Fruit fly (Drosophila melanogaster) whole organism, embryonic: ENCODE results near the gene CG15414.

Source experiments
- Adf1 ChIP-seq: fragments of 200-800 bp; sonication (Bioruptor generic); IDR thresholded peaks from 2 replicates; pipeline ENCODE4 v1.3.6; 2022; ENCODE audit warnings: missing biosample characterization, missing genetic modification characterization
- Bdp1 ChIP-seq: fragments of 200-800 bp; sonication (Bioruptor generic); optimal IDR thresholded peaks from 3 replicates; lab custom pipeline; 2016; ENCODE audit warnings: missing biosample characterization, missing genetic modification characterization
- CG1233 ChIP-seq: fragments of 200-800 bp; sonication (Bioruptor generic); optimal IDR thresholded peaks from 4 replicates; lab custom pipeline; 2018; ENCODE audit warnings: missing biosample characterization, mild to moderate bottlenecking, missing genetic modification characterization
- CG12942 ChIP-seq: fragments of 200-800 bp; sonication (Bioruptor generic); optimal IDR thresholded peaks from 3 replicates; lab custom pipeline; 2016; ENCODE audit warnings: missing biosample characterization, missing genetic modification characterization
- CG14710 ChIP-seq: fragments of 200-800 bp; sonication (Bioruptor generic); optimal IDR thresholded peaks from 3 replicates; lab custom pipeline; 2019; ENCODE audit warnings: missing biosample characterization, mild to moderate bottlenecking, missing genetic modification characterization, moderate library complexity
- CG15696 ChIP-seq: fragments of 200-800 bp; sonication (Bioruptor generic); optimal IDR thresholded peaks from 2 replicates; lab custom pipeline; 2019; ENCODE audit warnings: missing biosample characterization, mild to moderate bottlenecking, missing genetic modification characterization, moderate library complexity
- CG17612 ChIP-seq: fragments of 200-800 bp; sonication (Bioruptor generic); IDR thresholded peaks from 2 replicates; pipeline ENCODE4 v1.3.6; 2022; ENCODE audit warnings: missing biosample characterization, missing genetic modification characterization
- CG18262 ChIP-seq: fragments of 200-800 bp; optimal IDR thresholded peaks from 3 replicates; lab custom pipeline; 2019; ENCODE audit warnings: missing biosample characterization, mild to moderate bottlenecking, missing genetic modification characterization, moderate library complexity
- CG3281 ChIP-seq: fragments of 200-800 bp; sonication (Bioruptor generic); optimal IDR thresholded peaks from 3 replicates; lab custom pipeline; 2017; ENCODE audit warnings: missing biosample characterization, mild to moderate bottlenecking, missing genetic modification characterization
- CG34224 ChIP-seq: fragments of 200-800 bp; sonication (Bioruptor generic); IDR thresholded peaks from 3 replicates; pipeline ENCODE4 v1.3.6; 2022; ENCODE audit warnings: missing biosample characterization, missing genetic modification characterization; ENCODE audit not compliant: partially characterized antibody
- CG4328 ChIP-seq: fragments of 200-800 bp; sonication (Bioruptor generic); optimal IDR thresholded peaks from 3 replicates; lab custom pipeline; 2017; ENCODE audit warnings: missing biosample characterization, missing genetic modification reagents, missing genetic modification characterization
- CG6765 ChIP-seq: fragments of 200-800 bp; sonication (Bioruptor generic); optimal IDR thresholded peaks from 3 replicates; lab custom pipeline; 2017; ENCODE audit warnings: missing biosample characterization, mild to moderate bottlenecking, missing genetic modification characterization
- CG7357 ChIP-seq: fragments of 200-800 bp; sonication (Bioruptor generic); IDR thresholded peaks from 3 replicates; pipeline ENCODE4 v1.3.6; 2022; ENCODE audit warnings: missing biosample characterization, missing genetic modification characterization
- CG8944 ChIP-seq: fragments of 200-800 bp; sonication (Bioruptor generic); optimal IDR thresholded peaks from 3 replicates; lab custom pipeline; 2016; ENCODE audit warnings: missing biosample characterization, missing genetic modification characterization
- CG9215 ChIP-seq: fragments of 200-800 bp; sonication (Bioruptor generic); IDR thresholded peaks from 2 replicates; pipeline ENCODE4 v1.3.6; 2022; ENCODE audit warnings: missing biosample characterization, missing genetic modification characterization
- Chrac-16 ChIP-seq: fragments of 200-800 bp; sonication (Bioruptor generic); optimal IDR thresholded peaks from 3 replicates; lab custom pipeline; 2016; ENCODE audit warnings: missing biosample characterization, missing genetic modification characterization
- Drgx ChIP-seq: fragments of 200-800 bp; sonication (Bioruptor generic); IDR thresholded peaks from 2 replicates; pipeline ENCODE4 v1.3.6; 2022; ENCODE audit warnings: missing biosample characterization, missing genetic modification characterization
- H2.0 ChIP-seq: fragments of 200-800 bp; sonication (Bioruptor generic); IDR thresholded peaks from 2 replicates; pipeline ENCODE4 v1.3.6; 2022; ENCODE audit warnings: missing biosample characterization, missing genetic modification characterization
- Hsf ChIP-seq: fragments of 200-800 bp; sonication (Bioruptor generic); optimal IDR thresholded peaks from 3 replicates; lab custom pipeline; 2016; ENCODE audit warnings: missing biosample characterization, missing genetic modification characterization
- Jarid2 ChIP-seq: fragments of 200-800 bp; sonication (Bioruptor generic); optimal IDR thresholded peaks from 3 replicates; lab custom pipeline; 2017; ENCODE audit warnings: mild to moderate bottlenecking, missing biosample characterization, missing genetic modification reagents, missing genetic modification characterization
- MTF-1 ChIP-seq: fragments of 200-800 bp; sonication (Bioruptor generic); optimal IDR thresholded peaks from 2 replicates; lab custom pipeline; 2018; ENCODE audit warnings: missing biosample characterization, mild to moderate bottlenecking, missing genetic modification characterization, borderline replicate concordance
- NC2β ChIP-seq: fragments of 200-800 bp; sonication (Bioruptor generic); optimal IDR thresholded peaks from 2 replicates; lab custom pipeline; 2016; ENCODE audit warnings: missing biosample characterization, missing genetic modification characterization
- Nf-YB ChIP-seq: fragments of 200-800 bp; sonication (Bioruptor generic); optimal IDR thresholded peaks from 3 replicates; lab custom pipeline; 2019; ENCODE audit warnings: missing biosample characterization, mild to moderate bottlenecking, missing genetic modification characterization, moderate library complexity
- Nf-YC ChIP-seq: fragments of 200-800 bp; optimal IDR thresholded peaks from 3 replicates; lab custom pipeline; 2019; ENCODE audit warnings: missing biosample characterization, mild to moderate bottlenecking, missing genetic modification characterization, moderate library complexity
- Pdp1 ChIP-seq, 2 experiments: fragments of 200-800 bp; sonication (Bioruptor generic); optimal IDR thresholded peaks; 3 replicates each; lab custom pipeline; 2016; ENCODE audit warnings: missing biosample characterization in 2 of 2, missing genetic modification characterization in 2 of 2, mild to moderate bottlenecking in 1 of 2, moderate library complexity in 1 of 2
- Ptx1 ChIP-seq: fragments of 200-800 bp; sonication (Bioruptor generic); IDR thresholded peaks from 2 replicates; pipeline ENCODE4 v1.3.6; 2022; ENCODE audit warnings: missing biosample characterization, missing genetic modification characterization
- bab2 ChIP-seq: fragments of 200-800 bp; sonication (Bioruptor generic); optimal IDR thresholded peaks from 2 replicates; lab custom pipeline; 2016; ENCODE audit warnings: missing biosample characterization, missing genetic modification characterization
- br ChIP-seq: fragments of >200 bp; optimal IDR thresholded peaks from 2 replicates; lab custom pipeline; 2017
- caup ChIP-seq: fragments of 200-800 bp; sonication (Bioruptor generic); optimal IDR thresholded peaks from 3 replicates; lab custom pipeline; 2017; ENCODE audit warnings: missing biosample characterization, mild to moderate bottlenecking, missing genetic modification characterization, moderate library complexity; ENCODE audit not compliant: severe bottlenecking
- cg ChIP-seq: fragments of 200-800 bp; sonication (Bioruptor generic); optimal IDR thresholded peaks from 3 replicates; lab custom pipeline; 2019; ENCODE audit warnings: missing biosample characterization, mild to moderate bottlenecking, missing genetic modification characterization, moderate library complexity
- da ChIP-seq: fragments of 200-800 bp; sonication (Bioruptor generic); optimal IDR thresholded peaks from 2 replicates; lab custom pipeline; 2016; ENCODE audit warnings: missing biosample characterization, missing genetic modification characterization
- ewg ChIP-seq: fragments of 200-800 bp; sonication (Bioruptor generic); optimal IDR thresholded peaks from 3 replicates; lab custom pipeline; 2017; ENCODE audit warnings: mild to moderate bottlenecking, missing biosample characterization, missing genetic modification reagents, missing genetic modification characterization
- fd102C ChIP-seq: fragments of 200-800 bp; sonication (Bioruptor generic); optimal IDR thresholded peaks from 2 replicates; lab custom pipeline; 2018; ENCODE audit warnings: missing biosample characterization, mild to moderate bottlenecking, missing genetic modification characterization, moderate library complexity
- fru ChIP-seq: fragments of >200 bp; optimal IDR thresholded peaks from 2 replicates; lab custom pipeline; 2017
- gcm ChIP-seq: fragments of 200-800 bp; sonication (Bioruptor generic); optimal IDR thresholded peaks from 2 replicates; lab custom pipeline; 2019; ENCODE audit warnings: missing biosample characterization, mild to moderate bottlenecking, missing genetic modification characterization, moderate library complexity
- gro ChIP-seq: fragments of 200-800 bp; sonication (Bioruptor generic); optimal IDR thresholded peaks from 2 replicates; lab custom pipeline; 2016; ENCODE audit warnings: missing biosample characterization, missing genetic modification characterization
- gt ChIP-seq: fragments of 200-800 bp; sonication (Bioruptor generic); IDR thresholded peaks from 2 replicates; pipeline ENCODE4 v1.3.6; 2022; ENCODE audit warnings: missing biosample characterization, missing genetic modification characterization
- hb ChIP-seq: fragments of 200-800 bp; sonication (Bioruptor generic); IDR thresholded peaks from 3 replicates; pipeline ENCODE4 v1.3.6; 2022; ENCODE audit warnings: missing biosample characterization, missing genetic modification characterization; ENCODE audit not compliant: partially characterized antibody
- jing ChIP-seq: fragments of 200-800 bp; sonication (Bioruptor generic); optimal IDR thresholded peaks from 2 replicates; lab custom pipeline; 2018; ENCODE audit warnings: missing biosample characterization, mild to moderate bottlenecking, missing genetic modification characterization
- lbe ChIP-seq: fragments of 200-800 bp; sonication (Bioruptor generic); optimal IDR thresholded peaks from 2 replicates; lab custom pipeline; 2016; ENCODE audit warnings: missing biosample characterization, mild to moderate bottlenecking, missing genetic modification characterization
- lilli ChIP-seq: fragments of 200-800 bp; sonication (Bioruptor generic); optimal IDR thresholded peaks from 3 replicates; lab custom pipeline; 2016; ENCODE audit warnings: missing biosample characterization, missing genetic modification characterization
- nerfin-2 ChIP-seq: fragments of 200-800 bp; sonication (Bioruptor generic); IDR thresholded peaks from 2 replicates; pipeline ENCODE4 v1.3.6; 2022; ENCODE audit warnings: missing biosample characterization, missing genetic modification characterization; ENCODE audit not compliant: partially characterized antibody
- oc ChIP-seq: fragments of 200-800 bp; sonication (Bioruptor generic); optimal IDR thresholded peaks from 2 replicates; lab custom pipeline; 2018; ENCODE audit warnings: missing biosample characterization, mild to moderate bottlenecking, missing genetic modification characterization, moderate library complexity
- pan ChIP-seq, 4 experiments: fragments of >200 bp in 3 of 4; fragments of 200-800 bp in 1 of 4; sonication (Bioruptor generic) in 1 of 4; optimal IDR thresholded peaks in 3 of 4; IDR thresholded peaks in 1 of 4; 2 replicates each; pipeline versions ENCODE4 v1.3.6 to Lab custom; 2017 to 2022; ENCODE audit warnings: missing biosample characterization in 2 of 4, missing genetic modification characterization in 2 of 4, mixed read lengths in 1 of 4
- run ChIP-seq: fragments of 200-800 bp; sonication (Bioruptor generic); optimal IDR thresholded peaks from 3 replicates; lab custom pipeline; 2018; ENCODE audit warnings: missing biosample characterization, mild to moderate bottlenecking, missing genetic modification characterization
- sc ChIP-seq, 3 experiments: fragments of >200 bp in 2 of 3; fragments of 200-800 bp in 1 of 3; sonication (Bioruptor generic) in 1 of 3; optimal IDR thresholded peaks; 2 replicates in 2 of 3; 3 replicates in 1 of 3; lab custom pipeline; 2017; ENCODE audit warnings: mild to moderate bottlenecking in 1 of 3, missing biosample characterization in 1 of 3, missing genetic modification characterization in 1 of 3, missing genetic modification reagents in 1 of 3
- sr ChIP-seq: fragments of 200-800 bp; sonication (Bioruptor generic); IDR thresholded peaks from 3 replicates; pipeline ENCODE4 v1.3.6; 2022; ENCODE audit warnings: missing biosample characterization, missing genetic modification characterization
- toy ChIP-seq: fragments of 200-800 bp; sonication (Bioruptor generic); IDR thresholded peaks from 2 replicates; pipeline ENCODE4 v1.3.6; 2022; ENCODE audit warnings: missing biosample characterization, missing genetic modification characterization
- wek ChIP-seq: fragments of 200-800 bp; sonication (Bioruptor generic); optimal IDR thresholded peaks from 3 replicates; lab custom pipeline; 2018; ENCODE audit warnings: missing biosample characterization, mild to moderate bottlenecking, missing genetic modification characterization, moderate library complexity
- zf30C ChIP-seq: fragments of 200-800 bp; sonication (Bioruptor generic); optimal IDR thresholded peaks from 3 replicates; lab custom pipeline; 2018; ENCODE audit warnings: missing biosample characterization, mild to moderate bottlenecking, missing genetic modification characterization

CG15414 gene

DNA sequence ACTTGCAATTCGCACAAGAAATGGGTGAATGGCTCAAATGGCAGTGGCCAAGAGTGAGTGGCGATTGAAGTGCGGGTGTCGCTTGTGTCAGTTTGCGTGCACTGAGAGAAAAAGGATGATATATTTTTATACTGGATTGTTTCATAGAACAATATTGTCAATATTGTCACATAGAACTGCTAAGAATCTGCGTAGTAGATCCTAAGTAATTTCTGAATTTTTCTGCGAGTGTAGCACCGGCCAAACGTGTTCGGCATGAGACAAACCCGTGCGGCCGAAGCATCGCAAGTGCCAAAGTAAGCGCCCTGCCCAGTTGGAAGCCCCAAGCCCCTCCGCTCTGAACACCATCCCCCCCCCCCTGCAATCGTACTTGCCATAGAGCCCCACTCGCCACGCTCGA is 50.5 kb downstream of the CG15414 start (continued):
- no peak for TF ChIP-seq sc (optimal IDR thresholded peaks at IDR 0.05; lab: Kevin White, UChicago)
- TF ChIP-seq sc (GFP tag; optimal IDR thresholded peaks at IDR 0.05; lab: Kevin White, UChicago) = peak; percentile 52
- TF ChIP-seq caup (GFP tag; lab: Kevin White, UChicago) = peak; percentile 27
- peak; percentile 19 for TF ChIP-seq bab2
- no peak for TF ChIP-seq lbe
- no peak for TF ChIP-seq zf30C
- peak; percentile 54 for TF ChIP-seq CG9215
- TF ChIP-seq fru (lab: Kevin White, UChicago) = no peak
- no peak for TF ChIP-seq br (lab: Kevin White, UChicago)
- peak; percentile 51 for TF ChIP-seq ewg
- no peak for TF ChIP-seq da (GFP tag; lab: Kevin White, UChicago)
- TF ChIP-seq gcm (GFP tag; lab: Kevin White, UChicago) = peak; percentile 52
- peak; percentile 42 for TF ChIP-seq CG14710 (tag; lab: Kevin White, UChicago)
- no peak for TF ChIP-seq fd102C (GFP tag; lab: Kevin White, UChicago)
- peak; percentile 51 for TF ChIP-seq CG8944
- peak; percentile 51; the same call in 1 of the 3 replicates for TF ChIP-seq sr (GFP tag; lab: Robert Waterston, UW)
- peak; percentile 46 for TF ChIP-seq CG3281 (GFP tag; lab: Kevin White, UChicago)
- TF ChIP-seq Pdp1 (GFP tag; optimal IDR thresholded peaks at IDR 0.05; lab: Kevin White, UChicago) = no peak
- TF ChIP-seq toy (GFP tag; lab: Robert Waterston, UW) = no peak
- TF ChIP-seq lilli (GFP tag; lab: Kevin White, UChicago) = no peak
- 0 out of 2 replicates have a peak, but pooled peaks have one; percentile 38 for TF ChIP-seq CG17612 (GFP tag; lab: Robert Waterston, UW)
- peak; percentile 40 for TF ChIP-seq NC2β (GFP tag; lab: Kevin White, UChicago)
- TF ChIP-seq Bdp1 (GFP tag; lab: Kevin White, UChicago) = no peak
- no peak for TF ChIP-seq Nf-YB (GFP tag; lab: Kevin White, UChicago)
- TF ChIP-seq Adf1 = no peak
- TF ChIP-seq Chrac-16 (GFP tag; lab: Kevin White, UChicago) = peak; percentile 59
- TF ChIP-seq Ptx1 = peak; percentile 82
- peak; percentile 59 for TF ChIP-seq CG12942
- peak; percentile 52 for TF ChIP-seq oc (tag; lab: Kevin White, UChicago)
- no peak for TF ChIP-seq run (tag; lab: Kevin White, UChicago)
- no peak for TF ChIP-seq Nf-YC (tag; lab: Kevin White, UChicago)
- no peak for TF ChIP-seq gro (GFP tag; lab: Kevin White, UChicago)
- TF ChIP-seq CG34224 (GFP tag; lab: Robert Waterston, UW) = no peak
- 0 out of 2 replicates have a peak, but pooled peaks have one; percentile 57 for TF ChIP-seq gt
- TF ChIP-seq CG18262 = peak; percentile 65
- TF ChIP-seq H2.0 (GFP tag; lab: Robert Waterston, UW) = peak; percentile 63
- TF ChIP-seq wek (GFP tag; lab: Kevin White, UChicago) = no peak
- peak; percentile 61; the same call in 1 of the 3 replicates for TF ChIP-seq CG7357
- TF ChIP-seq MTF-1 (GFP tag; lab: Kevin White, UChicago) = peak; percentile 43
- peak; percentile 44 for TF ChIP-seq CG1233 (GFP tag; lab: Kevin White, UChicago)
- peak; percentile 29 for TF ChIP-seq jing (GFP tag; lab: Kevin White, UChicago)
- TF ChIP-seq Drgx (GFP tag; lab: Robert Waterston, UW) = peak; percentile 92
- no peak for TF ChIP-seq CG4328 (GFP tag; lab: Kevin White, UChicago)
- no peak for TF ChIP-seq nerfin-2 (GFP tag; lab: Robert Waterston, UW)
- no peak for TF ChIP-seq hb (GFP tag; lab: Robert Waterston, UW)
- no peak for TF ChIP-seq CG6765
- no peak for TF ChIP-seq Hsf (GFP tag; lab: Kevin White, UChicago)
- no peak for TF ChIP-seq CG15696
- TF ChIP-seq pan (optimal IDR thresholded peaks at IDR 0.05; lab: Kevin White, UChicago) = no peak
- TF ChIP-seq pan (GFP tag; optimal IDR thresholded peaks at IDR 0.05 in 1 of 2, IDR thresholded peaks at IDR 0.05 in 1 of 2) = peak in 1 of 2 experiments; percentile 83
- peak; percentile 21 for TF ChIP-seq Jarid2 (GFP tag; lab: Kevin White, UChicago)
- no peak for TF ChIP-seq cg (GFP tag; lab: Kevin White, UChicago)
